Fruit fly (Drosophila melanogaster) whole organism, embryonic: ENCODE results near the gene Lsd-1.

Source experiments
- Atf3 ChIP-seq: fragments of 200-800 bp; sonication (Bioruptor generic); optimal IDR thresholded peaks from 3 replicates; lab custom pipeline; 2016; ENCODE audit warnings: missing biosample characterization, missing genetic modification characterization
- BEAF-32 ChIP-seq: fragments of 200-800 bp; sonication (Bioruptor generic); optimal IDR thresholded peaks from 3 replicates; lab custom pipeline; 2017; ENCODE audit warnings: missing biosample characterization, missing genetic modification characterization, mild to moderate bottlenecking, moderate library complexity, missing genetic modification reagents
- Bgb ChIP-seq: fragments of 200-800 bp; sonication (Bioruptor generic); IDR thresholded peaks from 2 replicates; pipeline ENCODE4 v1.3.6; 2022; ENCODE audit warnings: missing biosample characterization, missing genetic modification characterization; ENCODE audit not compliant: partially characterized antibody
- Bteb2 ChIP-seq: fragments of 200-800 bp; sonication (Bioruptor generic); optimal IDR thresholded peaks from 2 replicates; lab custom pipeline; 2016; ENCODE audit warnings: missing biosample characterization, missing genetic modification characterization
- CG10462 ChIP-seq: fragments of 200-800 bp; sonication (Bioruptor generic); optimal IDR thresholded peaks from 2 replicates; lab custom pipeline; 2016; ENCODE audit warnings: missing biosample characterization, missing genetic modification characterization
- CG12104 ChIP-seq: fragments of 200-800 bp; sonication (Bioruptor generic); optimal IDR thresholded peaks from 3 replicates; lab custom pipeline; 2016; ENCODE audit warnings: missing biosample characterization, missing genetic modification characterization
- CG1233 ChIP-seq: fragments of 200-800 bp; sonication (Bioruptor generic); optimal IDR thresholded peaks from 4 replicates; lab custom pipeline; 2018; ENCODE audit warnings: missing biosample characterization, mild to moderate bottlenecking, missing genetic modification characterization
- CG12769 ChIP-seq: fragments of 200-800 bp; sonication (Bioruptor generic); optimal IDR thresholded peaks from 2 replicates; lab custom pipeline; 2019; ENCODE audit warnings: missing biosample characterization, mild to moderate bottlenecking, missing genetic modification characterization, moderate library complexity
- CG2889 ChIP-seq: fragments of 200-800 bp; sonication (Bioruptor generic); IDR thresholded peaks from 3 replicates; pipeline ENCODE4 v1.3.6; 2022; ENCODE audit warnings: missing biosample characterization, missing genetic modification characterization
- CG30403 ChIP-seq: fragments of 200-800 bp; sonication (Bioruptor generic); optimal IDR thresholded peaks from 3 replicates; lab custom pipeline; 2016; ENCODE audit warnings: missing biosample characterization, missing genetic modification characterization
- CG34376 ChIP-seq: fragments of 200-800 bp; sonication (Bioruptor generic); optimal IDR thresholded peaks from 2 replicates; lab custom pipeline; 2018; ENCODE audit warnings: missing biosample characterization, mild to moderate bottlenecking, missing genetic modification characterization
- CG34422 ChIP-seq: fragments of 200-800 bp; sonication (Bioruptor generic); IDR thresholded peaks from 3 replicates; pipeline ENCODE4 v1.3.6; 2022; ENCODE audit warnings: missing biosample characterization, missing genetic modification characterization
- CG43689 ChIP-seq: fragments of 200-800 bp; sonication (Bioruptor generic); IDR thresholded peaks from 2 replicates; pipeline ENCODE4 v1.3.6; 2022; ENCODE audit warnings: missing biosample characterization, missing genetic modification characterization
- CG4617 ChIP-seq: fragments of 200-800 bp; sonication (Bioruptor generic); optimal IDR thresholded peaks from 3 replicates; lab custom pipeline; 2016; ENCODE audit warnings: missing biosample characterization, missing genetic modification characterization, borderline replicate concordance
- CG4730 ChIP-seq: fragments of 200-800 bp; sonication (Bioruptor generic); IDR thresholded peaks from 2 replicates; pipeline ENCODE4 v1.3.6; 2022; ENCODE audit warnings: missing biosample characterization, missing genetic modification characterization
- CG4820 ChIP-seq: fragments of 200-800 bp; sonication (Bioruptor generic); optimal IDR thresholded peaks from 3 replicates; lab custom pipeline; 2016; ENCODE audit warnings: missing biosample characterization, missing genetic modification characterization
- CG6272 ChIP-seq: fragments of 200-800 bp; sonication (Bioruptor generic); IDR thresholded peaks from 2 replicates; pipeline ENCODE4 v1.3.6; 2022; ENCODE audit warnings: missing biosample characterization, missing genetic modification characterization
- CG6654 ChIP-seq: fragments of 200-800 bp; sonication (Bioruptor generic); optimal IDR thresholded peaks from 2 replicates; lab custom pipeline; 2017; ENCODE audit warnings: missing biosample characterization, mild to moderate bottlenecking, missing genetic modification characterization
- CG6813 ChIP-seq: fragments of 200-800 bp; sonication (Bioruptor generic); optimal IDR thresholded peaks from 2 replicates; lab custom pipeline; 2017; ENCODE audit warnings: missing biosample characterization, missing genetic modification characterization, mild to moderate bottlenecking, moderate library complexity, missing genetic modification reagents
- CG6854 ChIP-seq: fragments of 200-800 bp; sonication (Bioruptor generic); optimal IDR thresholded peaks from 3 replicates; lab custom pipeline; 2017; ENCODE audit warnings: missing biosample characterization, mild to moderate bottlenecking, missing genetic modification characterization
- CG8478 ChIP-seq: fragments of >200 bp; optimal IDR thresholded peaks from 2 replicates; lab custom pipeline; 2018
- E2f1 ChIP-seq: fragments of 200-800 bp; sonication (Bioruptor generic); IDR thresholded peaks from 2 replicates; pipeline ENCODE4 v1.3.6; 2022; ENCODE audit warnings: missing biosample characterization, missing genetic modification characterization
- Elba2 ChIP-seq: fragments of 200-800 bp; sonication (Bioruptor generic); optimal IDR thresholded peaks from 3 replicates; lab custom pipeline; 2016; ENCODE audit warnings: missing biosample characterization, missing genetic modification characterization
- GATAe ChIP-seq: fragments of 200-800 bp; sonication (Bioruptor generic); conservative IDR thresholded peaks from 2 replicates; pipeline ENCODE4 v1.3.6; 2022; ENCODE audit warnings: missing biosample characterization, missing genetic modification characterization
- Gsc ChIP-seq: fragments of 200-800 bp; sonication (Bioruptor generic); IDR thresholded peaks from 2 replicates; pipeline ENCODE4 v1.3.6; 2022; ENCODE audit warnings: missing biosample characterization, missing genetic modification characterization
- Hey ChIP-seq: fragments of 200-800 bp; sonication (Bioruptor generic); optimal IDR thresholded peaks from 3 replicates; lab custom pipeline; 2018; ENCODE audit warnings: missing biosample characterization, mild to moderate bottlenecking, missing genetic modification characterization
- Jarid2 ChIP-seq: fragments of 200-800 bp; sonication (Bioruptor generic); optimal IDR thresholded peaks from 3 replicates; lab custom pipeline; 2017; ENCODE audit warnings: mild to moderate bottlenecking, missing biosample characterization, missing genetic modification reagents, missing genetic modification characterization
- Mad ChIP-seq: fragments of 200-800 bp; sonication (Bioruptor generic); optimal IDR thresholded peaks from 2 replicates; lab custom pipeline; 2016; ENCODE audit warnings: missing biosample characterization, missing genetic modification characterization
- Max ChIP-seq: fragments of 200-800 bp; sonication (Bioruptor generic); optimal IDR thresholded peaks from 2 replicates; lab custom pipeline; 2016; ENCODE audit warnings: missing biosample characterization, mild to moderate bottlenecking, missing genetic modification characterization
- Pdp1 ChIP-seq, 2 experiments: fragments of 200-800 bp; sonication (Bioruptor generic); optimal IDR thresholded peaks; 3 replicates each; lab custom pipeline; 2016; ENCODE audit warnings: missing biosample characterization in 2 of 2, missing genetic modification characterization in 2 of 2, mild to moderate bottlenecking in 1 of 2, moderate library complexity in 1 of 2
- Poxn ChIP-seq: fragments of 200-800 bp; sonication (Bioruptor generic); IDR thresholded peaks from 2 replicates; pipeline ENCODE4 v1.3.6; 2022; ENCODE audit warnings: missing biosample characterization, missing genetic modification characterization
- Rx ChIP-seq: fragments of 200-800 bp; sonication (Bioruptor generic); IDR thresholded peaks from 2 replicates; pipeline ENCODE4 v1.3.6; 2022; ENCODE audit warnings: missing biosample characterization, missing genetic modification characterization
- ac ChIP-seq: fragments of 200-800 bp; sonication (Bioruptor generic); optimal IDR thresholded peaks from 3 replicates; lab custom pipeline; 2017; ENCODE audit warnings: missing biosample characterization, mild to moderate bottlenecking, missing genetic modification characterization
- bcd ChIP-seq: fragments of 200-800 bp; sonication (Bioruptor generic); optimal IDR thresholded peaks from 2 replicates; lab custom pipeline; 2017; ENCODE audit warnings: missing biosample characterization, mild to moderate bottlenecking, missing genetic modification characterization
- cas ChIP-seq: fragments of 200-800 bp; sonication (Bioruptor generic); IDR thresholded peaks from 2 replicates; pipeline ENCODE4 v1.3.6; 2022; ENCODE audit warnings: missing biosample characterization, missing genetic modification characterization
- corto ChIP-seq: fragments of 200-800 bp; sonication (Bioruptor generic); optimal IDR thresholded peaks from 2 replicates; lab custom pipeline; 2016; ENCODE audit warnings: missing biosample characterization, mild to moderate bottlenecking, missing genetic modification characterization, moderate library complexity
- fu2 ChIP-seq: fragments of 200-800 bp; sonication (Bioruptor generic); optimal IDR thresholded peaks from 2 replicates; lab custom pipeline; 2016; ENCODE audit warnings: missing biosample characterization, missing genetic modification characterization
- gt ChIP-seq: fragments of 200-800 bp; sonication (Bioruptor generic); IDR thresholded peaks from 2 replicates; pipeline ENCODE4 v1.3.6; 2022; ENCODE audit warnings: missing biosample characterization, missing genetic modification characterization
- ham ChIP-seq: fragments of 200-800 bp; sonication (Bioruptor generic); IDR thresholded peaks from 2 replicates; pipeline ENCODE4 v1.3.6; 2022; ENCODE audit warnings: missing biosample characterization, missing genetic modification characterization
- klu ChIP-seq: fragments of 200-800 bp; sonication (Bioruptor generic); IDR thresholded peaks from 2 replicates; pipeline ENCODE4 v1.3.6; 2022; ENCODE audit warnings: missing biosample characterization, missing genetic modification characterization
- mam ChIP-seq: fragments of 200-800 bp; sonication (Bioruptor generic); optimal IDR thresholded peaks from 3 replicates; lab custom pipeline; 2016; ENCODE audit warnings: missing biosample characterization, missing genetic modification characterization
- oc ChIP-seq: fragments of 200-800 bp; sonication (Bioruptor generic); optimal IDR thresholded peaks from 2 replicates; lab custom pipeline; 2018; ENCODE audit warnings: missing biosample characterization, mild to moderate bottlenecking, missing genetic modification characterization, moderate library complexity
- prd ChIP-seq, 3 experiments: fragments of >200 bp in 2 of 3; fragments of 200-800 bp in 1 of 3; sonication (Bioruptor generic) in 1 of 3; optimal IDR thresholded peaks in 2 of 3; IDR thresholded peaks in 1 of 3; 2 replicates in 2 of 3; 3 replicates in 1 of 3; pipeline versions ENCODE4 v1.3.6 to Lab custom; 2017 to 2022; ENCODE audit warnings: missing biosample characterization in 1 of 3, missing genetic modification characterization in 1 of 3
- psq ChIP-seq: fragments of 200-800 bp; sonication (Bioruptor generic); optimal IDR thresholded peaks from 2 replicates; lab custom pipeline; 2017; ENCODE audit warnings: missing biosample characterization, missing genetic modification characterization
- pzg ChIP-seq: fragments of 200-800 bp; sonication (Bioruptor generic); optimal IDR thresholded peaks from 3 replicates; lab custom pipeline; 2018; ENCODE audit warnings: missing biosample characterization, mild to moderate bottlenecking, missing genetic modification characterization, moderate library complexity
- sd ChIP-seq: fragments of 200-800 bp; sonication (Bioruptor generic); optimal IDR thresholded peaks from 3 replicates; lab custom pipeline; 2018; ENCODE audit warnings: missing biosample characterization, mild to moderate bottlenecking, missing genetic modification characterization, moderate library complexity
- sima ChIP-seq: fragments of 200-800 bp; sonication (Bioruptor generic); optimal IDR thresholded peaks from 2 replicates; lab custom pipeline; 2016; ENCODE audit warnings: missing biosample characterization, missing genetic modification characterization
- stwl ChIP-seq: fragments of 200-800 bp; sonication (Bioruptor generic); optimal IDR thresholded peaks from 3 replicates; lab custom pipeline; 2018; ENCODE audit warnings: missing biosample characterization, mild to moderate bottlenecking, missing genetic modification characterization, moderate library complexity
- tio ChIP-seq: fragments of 200-800 bp; sonication (Bioruptor generic); optimal IDR thresholded peaks from 2 replicates; lab custom pipeline; 2017; ENCODE audit warnings: missing biosample characterization, missing genetic modification characterization, inconsistent platforms
- unpg ChIP-seq: fragments of 200-800 bp; sonication (Bioruptor generic); optimal IDR thresholded peaks from 3 replicates; lab custom pipeline; 2018; ENCODE audit warnings: missing biosample characterization, mild to moderate bottlenecking, missing genetic modification characterization, moderate library complexity
- usp ChIP-seq: fragments of >200 bp; optimal IDR thresholded peaks from 2 replicates; lab custom pipeline; 2017; ENCODE audit warnings: missing biosample characterization, missing genetic modification characterization
- zen ChIP-seq: fragments of 200-800 bp; sonication (Bioruptor generic); optimal IDR thresholded peaks from 3 replicates; lab custom pipeline; 2018; ENCODE audit warnings: missing biosample characterization, mild to moderate bottlenecking, missing genetic modification characterization, moderate library complexity

Lsd-1 gene

dm6 chr3R:23763015-23763414 is 642 bp upstream of the Lsd-1 start, which contains the start of gene udt (continued):
- TF ChIP-seq Bgb (GFP tag; lab: Robert Waterston, UW) (peak; percentile 8; the same call in 1 of the 2 replicates), CG6813 (GFP tag; lab: Kevin White, UChicago) (no peak), klu (GFP tag; lab: Robert Waterston, UW) (no peak), Bteb2 (GFP tag; lab: Kevin White, UChicago) (no peak), Gsc (GFP tag; lab: Robert Waterston, UW) (no peak), psq (no peak), CG6654 (GFP tag; lab: Kevin White, UChicago) (no peak), CG43689 (GFP tag; lab: Robert Waterston, UW) (no peak), CG10462 (GFP tag; lab: Kevin White, UChicago) (no peak), CG34376 (GFP tag; lab: Kevin White, UChicago) (peak; percentile 4), sd (tag; lab: Kevin White, UChicago) (no peak), CG12769 (no peak), Mad (GFP tag; lab: Kevin White, UChicago) (peak; percentile 29), Poxn (GFP tag; lab: Robert Waterston, UW) (no peak), cas (GFP tag; lab: Robert Waterston, UW) (no peak), Max (GFP tag; lab: Kevin White, UChicago) (peak; percentile 4), E2f1 (GFP tag; lab: Robert Waterston, UW) (no peak), CG6272 (GFP tag; lab: Robert Waterston, UW) (no peak), CG34422 (GFP tag; lab: Robert Waterston, UW) (0 out of 3 replicates have a peak, but pooled peaks have one; percentile 15), sima (GFP tag; lab: Kevin White, UChicago) (no peak), ac (GFP tag; lab: Kevin White, UChicago) (no peak), ham (GFP tag; lab: Robert Waterston, UW) (no peak), CG6854 (GFP tag; lab: Kevin White, UChicago) (no peak), CG8478 (lab: Kevin White, UChicago) (no peak), corto (GFP tag; lab: Kevin White, UChicago) (no peak), CG4617 (peak; percentile 58), mam (GFP tag; lab: Kevin White, UChicago) (peak; percentile 43), CG4730 (GFP tag; lab: Robert Waterston, UW) (no peak), CG4820 (peak; percentile 18), Atf3 (no peak), Hey (tag; lab: Kevin White, UChicago) (no peak), Rx (GFP tag; lab: Robert Waterston, UW) (no peak), gt (GFP tag; lab: Robert Waterston, UW) (no peak), Pdp1 (GFP tag; optimal IDR thresholded peaks at IDR 0.05; lab: Kevin White, UChicago) (no peak), prd (optimal IDR thresholded peaks at IDR 0.05; lab: Kevin White, UChicago) (no peak), prd (GFP tag; IDR thresholded peaks at IDR 0.05; lab: Robert Waterston, UW) (no peak), stwl (tag; lab: Kevin White, UChicago) (peak; percentile 86), zen (peak; percentile 53), oc (tag; lab: Kevin White, UChicago) (peak; percentile 51), Elba2 (GFP tag; lab: Kevin White, UChicago) (no peak), CG2889 (GFP tag; lab: Robert Waterston, UW) (no peak), unpg (GFP tag; lab: Kevin White, UChicago) (no peak), CG1233 (no peak), BEAF-32 (GFP tag; lab: Kevin White, UChicago) (peak; percentile 20), fu2 (GFP tag; lab: Kevin White, UChicago) (no peak), Jarid2 (no peak), usp (GFP tag; lab: Kevin White, UChicago) (no peak), tio (GFP tag; lab: Kevin White, UChicago) (no peak), bcd (GFP tag; lab: Kevin White, UChicago) (peak; percentile 66), pzg (GFP tag; lab: Kevin White, UChicago) (peak; percentile 42), CG30403 (GFP tag; lab: Kevin White, UChicago) (no peak), CG12104 (GFP tag; lab: Kevin White, UChicago) (no peak), GATAe (GFP tag; lab: Robert Waterston, UW) (no peak)
